Comparison of ENCODE assay signal across 3 worm cellular contexts in genomic region chrX:9111585-9111984, ce11.
TF ChIP-seq lines count a peak whose summit lies in the region.

No protein-coding gene starts in this region.

TF ChIP-seq in whole organism, L1 larva, 84 proteins besides CTCF, POLR2A, EP300 and RAD21:
- peak; percentile 28 for TF ChIP-seq lin-14 (GFP tag; optimal IDR thresholded peaks at IDR 0.05; lab: Kevin White, UChicago)
- no peak for TF ChIP-seq xbp-1 (tag; optimal IDR thresholded peaks at IDR 0.05; lab: Kevin White, UChicago)

TF ChIP-seq in whole organism, L2 larva, 48 proteins besides CTCF, POLR2A, EP300 and RAD21:
- TF ChIP-seq lin-39 (tag; optimal IDR thresholded peaks at IDR 0.05; lab: Kevin White, UChicago) (no peak), unc-39 (tag; optimal IDR thresholded peaks at IDR 0.05; lab: Kevin White, UChicago) (no peak), mdl-1 (tag; optimal IDR thresholded peaks at IDR 0.05; lab: Kevin White, UChicago) (no peak), nhr-25 (tag; optimal IDR thresholded peaks at IDR 0.05; lab: Kevin White, UChicago) (peak; percentile 66), crh-2 (tag; optimal IDR thresholded peaks at IDR 0.05; lab: Kevin White, UChicago) (no peak), nhr-77 (tag; optimal IDR thresholded peaks at IDR 0.05; lab: Kevin White, UChicago) (no peak), aly-2 (tag; optimal IDR thresholded peaks at IDR 0.05; lab: Kevin White, UChicago) (no peak), sem-4 (tag; optimal IDR thresholded peaks at IDR 0.05; lab: Kevin White, UChicago) (no peak)

TF ChIP-seq in whole organism, L3 larva, 47 proteins besides CTCF, POLR2A, EP300 and RAD21:
- peak; percentile 80 for TF ChIP-seq nhr-25 (tag; optimal IDR thresholded peaks at IDR 0.05; lab: Kevin White, UChicago)
- TF ChIP-seq fkh-10 (GFP tag; optimal IDR thresholded peaks at IDR 0.05; lab: Kevin White, UChicago) = no peak
